Fruit fly (Drosophila melanogaster): ENCODE data around the gene Pkc98E.

The Pkc98E gene

dm6 chr3R:29094152-29094551 is 55.2 kb downstream of the Pkc98E start (continued):
- TF ChIP-seq CG6854 (GFP tag; optimal IDR thresholded peaks at IDR 0.05) (no peak), CG16779 (tag; optimal IDR thresholded peaks at IDR 0.05) (peak; percentile 47), fkh (GFP tag; optimal IDR thresholded peaks at IDR 0.05) (no peak), CG1621 (tag; optimal IDR thresholded peaks at IDR 0.05) (peak; percentile 65), Hr4 (GFP tag; optimal IDR thresholded peaks at IDR 0.05) (no peak), CG31627 (GFP tag; optimal IDR thresholded peaks at IDR 0.05) (peak; percentile 6), CG8119 (GFP tag; IDR thresholded peaks at IDR 0.05) (peak; percentile 66), spab (GFP tag; optimal IDR thresholded peaks at IDR 0.05) (peak; percentile 71), CG6276 (GFP tag; optimal IDR thresholded peaks at IDR 0.05) (peak; percentile 57), Blimp-1 (GFP tag; optimal IDR thresholded peaks at IDR 0.05) (no peak), dsx (GFP tag; optimal IDR thresholded peaks at IDR 0.05; ENCODE audit: poor library complexity, severe bottlenecking) (peak; percentile 59), Ets21C (GFP tag; optimal IDR thresholded peaks at IDR 0.05) (no peak), Hr38 (GFP tag; optimal IDR thresholded peaks at IDR 0.05) (no peak), CG6163 (GFP tag; IDR thresholded peaks at IDR 0.05) (peak; percentile 67), Met (GFP tag; optimal IDR thresholded peaks at IDR 0.05) (no peak), ss (GFP tag; optimal IDR thresholded peaks at IDR 0.05) (peak; percentile 39 to 43), acj6 (GFP tag; optimal IDR thresholded peaks at IDR 0.05) (peak; percentile 47), CG11294 (GFP tag; IDR thresholded peaks at IDR 0.05) (peak; percentile 46; the same call in 1 of the 2 replicates), vri (GFP tag; optimal IDR thresholded peaks at IDR 0.05) (no peak)

dm6 chr3R:29095525-29095924 is 56.6 kb downstream of the Pkc98E start:
- TF ChIP-seq CG6854 (GFP tag; optimal IDR thresholded peaks at IDR 0.05) = peak; percentile 5
- TF ChIP-seq CG8319 (GFP tag; optimal IDR thresholded peaks at IDR 0.05) = no peak

- TF ChIP-seq CG6854 (GFP tag; optimal IDR thresholded peaks at IDR 0.05) = peak; percentile 22
- no peak; the same call in 2 of the 3 replicates for TF ChIP-seq CG8119 (GFP tag; IDR thresholded peaks at IDR 0.05)
- TF ChIP-seq OdsH (GFP tag; optimal IDR thresholded peaks at IDR 0.05) = no peak
- TF ChIP-seq CG7368 (GFP tag; optimal IDR thresholded peaks at IDR 0.05) = peak; percentile 50
- no peak for TF ChIP-seq CG6276 (GFP tag; optimal IDR thresholded peaks at IDR 0.05)
- TF ChIP-seq esn (GFP tag; optimal IDR thresholded peaks at IDR 0.05) = peak; percentile 92
- TF ChIP-seq Blimp-1 (GFP tag; optimal IDR thresholded peaks at IDR 0.05) = peak; percentile 56
- peak; percentile 85 for TF ChIP-seq cyc (GFP tag; optimal IDR thresholded peaks at IDR 0.05)
- TF ChIP-seq CG31627 (GFP tag; optimal IDR thresholded peaks at IDR 0.05) = peak; percentile 88
- TF ChIP-seq CG16779 (tag; optimal IDR thresholded peaks at IDR 0.05) = peak; percentile 53
- TF ChIP-seq CG32006 (GFP tag; optimal IDR thresholded peaks at IDR 0.05) = no peak
- TF ChIP-seq CG3919 (GFP tag; optimal IDR thresholded peaks at IDR 0.05) = peak; percentile 78
- peak; percentile 77 for TF ChIP-seq achi (GFP tag; optimal IDR thresholded peaks at IDR 0.05)
- TF ChIP-seq CG10631 (GFP tag; optimal IDR thresholded peaks at IDR 0.05) = peak; percentile 82
- peak; percentile 87 for TF ChIP-seq CG10669 (GFP tag; optimal IDR thresholded peaks at IDR 0.05)
- peak; percentile 44 for TF ChIP-seq CG11762 (GFP tag; optimal IDR thresholded peaks at IDR 0.05; ENCODE audit: insufficient read depth)
- TF ChIP-seq CG3032 (tag; optimal IDR thresholded peaks at IDR 0.05) = peak; percentile 83
- no peak for TF ChIP-seq CG4318 (GFP tag; optimal IDR thresholded peaks at IDR 0.05)
- TF ChIP-seq fkh (GFP tag; optimal IDR thresholded peaks at IDR 0.05) = no peak
- peak; percentile 68 for TF ChIP-seq net (GFP tag; optimal IDR thresholded peaks at IDR 0.05)
- peak; percentile 83 for TF ChIP-seq spab (GFP tag; optimal IDR thresholded peaks at IDR 0.05)
- TF ChIP-seq Sox15 (GFP tag; optimal IDR thresholded peaks at IDR 0.05) = peak; percentile 61
- peak; percentile 78 for TF ChIP-seq Sox14 (GFP tag; optimal IDR thresholded peaks at IDR 0.05)
- peak; percentile 96 for TF ChIP-seq svp (GFP tag)
- no peak for TF ChIP-seq CG11294 (GFP tag; IDR thresholded peaks at IDR 0.05)
- peak; percentile 51 for TF ChIP-seq Eip93F (GFP tag; optimal IDR thresholded peaks at IDR 0.05)
- TF ChIP-seq CG8632 (GFP tag; optimal IDR thresholded peaks at IDR 0.05) = peak; percentile 66
- TF ChIP-seq Lpt (GFP tag; optimal IDR thresholded peaks at IDR 0.05) = no peak
- peak; percentile 85 for TF ChIP-seq Ets21C (GFP tag; optimal IDR thresholded peaks at IDR 0.05)
- TF ChIP-seq CG6808 (GFP tag; optimal IDR thresholded peaks at IDR 0.05) = no peak
- TF ChIP-seq Ets96B (tag; optimal IDR thresholded peaks at IDR 0.05) = peak; percentile 86
- peak in 1 of 2 experiments; percentile 88 for TF ChIP-seq ss (GFP tag; optimal IDR thresholded peaks at IDR 0.05)
- peak in 1 of 2 experiments; percentile 60 for TF ChIP-seq salr (GFP tag; optimal IDR thresholded peaks at IDR 0.05)
- TF ChIP-seq eg (GFP tag; IDR thresholded peaks at IDR 0.05) = 0 out of 3 replicates have a peak, but pooled peaks have one; percentile 25
- TF ChIP-seq Eip78C (GFP tag) = peak; percentile 96
- TF ChIP-seq pdm3 (GFP tag; optimal IDR thresholded peaks at IDR 0.05) = no peak
- peak; percentile 67 for TF ChIP-seq CG34406 (GFP tag; optimal IDR thresholded peaks at IDR 0.05)
Measured at dm6 chr3R:29096009-29096443, 57.1 kb downstream of the Pkc98E start.
